Fruit fly (Drosophila melanogaster) whole organism, wandering third instar larva: ENCODE data around the gene CG31207.

Experiments
- CG9705 ChIP-seq: fragments of 200-800 bp; sonication (Bioruptor generic); optimal IDR thresholded peaks from 2 replicates; lab custom pipeline; 2018; ENCODE audit warnings: missing biosample characterization, mild to moderate bottlenecking, missing genetic modification characterization
- GATAd ChIP-seq: sonication (Bioruptor generic); optimal IDR thresholded peaks from 2 replicates; lab custom pipeline; 2016; ENCODE audit warnings: missing biosample characterization, missing genetic modification characterization
- N ChIP-seq: fragments of >200 bp; optimal IDR thresholded peaks from 2 replicates; lab custom pipeline; 2018; ENCODE audit warnings: missing biosample characterization, missing external identifiers, missing genetic modification characterization
- OdsH ChIP-seq: fragments of 200-800 bp; sonication (Bioruptor generic); optimal IDR thresholded peaks from 2 replicates; lab custom pipeline; 2016; ENCODE audit warnings: missing biosample characterization, mild to moderate bottlenecking, missing genetic modification characterization
- br ChIP-seq: fragments of 200-800 bp; sonication (Bioruptor generic); optimal IDR thresholded peaks from 2 replicates; lab custom pipeline; 2016; ENCODE audit warnings: missing biosample characterization, missing genetic modification characterization
- h ChIP-seq: fragments of 200-800 bp; sonication (Bioruptor generic); optimal IDR thresholded peaks from 3 replicates; lab custom pipeline; 2016; ENCODE audit warnings: missing biosample characterization, mild to moderate bottlenecking, missing genetic modification characterization
- tai ChIP-seq: sonication (Bioruptor generic); optimal IDR thresholded peaks from 2 replicates; lab custom pipeline; 2016; ENCODE audit warnings: missing biosample characterization, missing genetic modification characterization
- usp ChIP-seq: fragments of >200 bp; optimal IDR thresholded peaks from 2 replicates; lab custom pipeline; 2017; ENCODE audit warnings: missing biosample characterization, missing genetic modification characterization

dm6 chr3R:21001123-21001522 lies 45.7 kb downstream of the CG31207 start:
- TF ChIP-seq CG9705 (GFP tag; lab: Kevin White, UChicago) (no peak), N (GFP tag; lab: Kevin White, UChicago) (no peak), tai (no peak), OdsH (GFP tag; lab: Kevin White, UChicago) (no peak), usp (GFP tag; lab: Kevin White, UChicago) (no peak), br (GFP tag; lab: Kevin White, UChicago) (no peak), GATAd (GFP tag; lab: Kevin White, UChicago) (no peak), h (GFP tag; lab: Kevin White, UChicago) (no peak)
